Worm (Caenorhabditis elegans): ENCODE measurements around the gene xnd-1.
A peak's percentile ranks its signal among the peaks of the same experiment; 100 is the strongest.

The xnd-1 gene

DNA sequence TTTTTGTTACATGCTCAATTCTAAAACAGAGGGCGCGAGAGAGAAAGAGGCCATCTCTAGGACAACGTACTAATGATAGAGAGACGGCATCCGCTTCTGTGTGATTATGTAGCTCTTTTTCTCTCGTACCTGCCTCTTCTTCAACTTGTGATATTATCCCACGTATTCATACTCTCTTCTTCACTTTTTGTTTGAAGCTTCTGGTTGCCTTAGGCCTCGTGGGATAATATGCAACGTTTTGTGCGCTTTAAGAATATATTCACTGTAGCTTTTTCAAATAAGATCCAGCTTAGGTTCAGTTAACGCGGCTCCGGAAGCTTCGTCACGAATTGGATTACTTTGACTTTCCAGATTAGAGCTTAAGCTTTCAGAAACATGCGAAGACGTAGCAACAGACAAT, 21.5 kb upstream of the xnd-1 start, which contains the start of the genes F56D2.8 and uev-2:
TSS of gene F56D2.8 (minus strand) at position 101 of the 400 bp plus-strand sequence.
TSS of gene uev-2 (plus strand) at position 360 of the 400 bp plus-strand sequence.
- no peak for TF ChIP-seq him-1 (tag; optimal IDR thresholded peaks at IDR 0.05)
- TF ChIP-seq dao-5 (tag; optimal IDR thresholded peaks at IDR 0.05): no peak
- no peak for TF ChIP-seq W03F9.2 (tag; optimal IDR thresholded peaks at IDR 0.05)

DNA sequence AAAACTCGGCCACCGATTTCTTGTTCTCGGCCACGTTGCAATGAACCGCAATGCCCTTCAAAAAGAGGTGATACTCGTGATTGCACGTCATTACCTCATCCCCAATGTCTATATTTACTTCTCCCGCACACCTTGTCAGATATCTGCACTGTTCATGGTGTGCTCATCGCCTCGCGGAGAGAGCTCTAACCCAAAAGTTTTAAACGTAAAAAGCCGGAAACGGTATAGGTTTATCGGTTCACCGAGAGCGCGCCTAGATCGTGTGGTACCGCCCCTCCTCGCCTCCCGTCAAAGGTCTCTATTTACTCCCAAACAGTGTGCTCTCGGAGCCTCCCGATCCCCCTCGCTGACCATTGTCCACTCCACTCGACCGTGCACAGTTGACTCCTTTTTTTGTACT, 19.6 kb upstream of the xnd-1 start, which contains the start of gene F56D2.3:
TSS of gene F56D2.3 (plus strand) at position 301 of the 400 bp plus-strand sequence.
- TF ChIP-seq dao-5 (tag; optimal IDR thresholded peaks at IDR 0.05) (no peak), him-1 (tag; optimal IDR thresholded peaks at IDR 0.05) (no peak), W03F9.2 (tag; optimal IDR thresholded peaks at IDR 0.05) (no peak)

DNA sequence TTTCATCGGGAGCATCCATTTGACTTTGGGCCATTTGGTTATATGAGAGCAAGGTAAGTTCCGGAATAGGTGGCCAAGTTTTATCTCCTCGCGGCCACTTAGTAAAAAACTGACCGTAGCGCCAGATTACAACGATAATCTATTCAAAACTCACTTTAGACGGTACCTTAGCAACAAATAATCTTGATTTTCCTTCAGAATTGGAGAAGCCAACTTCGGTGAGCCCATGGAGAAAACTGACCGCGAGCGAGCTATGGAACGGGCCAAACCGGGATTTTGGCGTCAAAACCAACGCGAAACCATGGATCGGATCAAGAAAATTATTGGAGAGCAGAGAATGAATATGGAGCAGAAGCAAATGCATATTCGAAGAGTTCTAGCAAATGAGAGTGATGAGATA, 18.5 kb upstream of the xnd-1 start:
- TF ChIP-seq W03F9.2 (tag; optimal IDR thresholded peaks at IDR 0.05) (no peak), him-1 (tag; optimal IDR thresholded peaks at IDR 0.05) (no peak), dao-5 (tag; optimal IDR thresholded peaks at IDR 0.05) (no peak)

DNA sequence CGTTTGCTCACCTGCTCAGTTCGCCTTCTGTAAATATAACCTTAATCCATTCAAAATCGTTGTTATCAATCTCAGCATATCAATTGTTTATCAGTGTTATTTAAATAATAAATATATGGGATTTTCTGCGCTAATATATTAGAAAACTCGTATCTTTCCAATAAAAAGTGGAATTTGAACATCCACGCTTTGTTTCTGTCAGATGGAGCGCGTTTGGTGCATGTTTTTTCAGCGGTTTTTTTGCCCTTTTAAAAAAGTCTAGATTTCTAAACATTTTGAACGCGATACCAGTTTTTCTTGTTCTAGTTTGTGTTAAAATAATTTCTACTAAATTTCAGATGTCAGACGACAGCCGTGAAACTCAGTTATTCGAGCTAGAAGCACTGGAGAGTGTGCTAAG, 17.3 kb upstream of the xnd-1 start, which contains the start of gene F56D2.2:
TSS of gene F56D2.2 (plus strand) at position 339 of the 400 bp plus-strand sequence.
- TF ChIP-seq W03F9.2 (tag; optimal IDR thresholded peaks at IDR 0.05) (no peak), dao-5 (tag; optimal IDR thresholded peaks at IDR 0.05) (no peak), him-1 (tag; optimal IDR thresholded peaks at IDR 0.05) (no peak)

DNA sequence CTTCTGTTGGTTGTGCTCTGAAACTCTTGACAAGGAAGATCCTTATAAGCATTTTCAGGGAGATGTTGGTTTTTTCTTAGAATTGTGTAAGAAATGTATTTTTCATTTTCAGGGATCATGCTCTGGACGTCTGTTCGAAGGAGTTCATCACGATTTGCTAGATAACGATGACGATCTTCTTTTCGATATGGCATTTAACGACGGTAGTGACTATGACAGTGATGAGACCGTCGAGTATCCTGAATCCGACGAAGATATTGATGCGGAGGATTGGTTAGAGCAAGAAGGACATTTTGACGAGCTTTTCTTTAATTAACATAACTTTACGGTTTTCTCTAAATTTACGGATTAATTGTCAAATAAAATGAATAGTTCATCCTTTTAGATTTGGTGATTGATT, 15.5 kb upstream of the xnd-1 start:
- TF ChIP-seq him-1 (tag; optimal IDR thresholded peaks at IDR 0.05): no peak
- no peak for TF ChIP-seq dao-5 (tag; optimal IDR thresholded peaks at IDR 0.05)
- no peak for TF ChIP-seq W03F9.2 (tag; optimal IDR thresholded peaks at IDR 0.05)

DNA sequence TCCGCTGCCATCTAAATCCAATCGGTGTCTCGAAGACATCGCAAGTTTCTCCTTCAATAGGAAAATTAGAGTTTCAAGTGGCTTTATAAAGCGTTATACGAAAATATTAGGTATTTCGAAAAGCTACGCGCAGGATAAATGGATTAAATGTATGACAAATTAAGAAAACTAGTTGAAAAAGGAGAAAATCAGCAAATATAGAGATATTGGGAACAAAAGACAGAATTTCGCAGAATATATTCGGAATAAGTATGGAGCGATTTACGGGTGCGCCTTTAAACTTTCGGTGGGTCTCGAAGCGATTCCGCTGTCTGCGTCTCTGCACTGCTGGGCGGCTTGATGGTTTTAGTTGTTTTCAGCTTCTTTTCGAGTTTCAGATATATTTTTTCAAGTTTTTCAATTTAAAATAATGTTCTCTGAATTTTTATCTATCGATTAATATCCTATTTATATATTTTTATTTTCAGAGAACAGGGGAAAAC, 12.6 kb upstream of the xnd-1 start, which contains the start of the genes ddx-15 and ucr-1:
TSS of gene ddx-15 (minus strand) at position 51 of the 482 bp plus-strand sequence.
TSS of gene ucr-1 (plus strand) at position 468 of the 482 bp plus-strand sequence.
- no peak for TF ChIP-seq him-1 (tag; optimal IDR thresholded peaks at IDR 0.05)
- no peak for TF ChIP-seq dao-5 (tag; optimal IDR thresholded peaks at IDR 0.05)
- peak; percentile 66 for TF ChIP-seq W03F9.2 (tag; optimal IDR thresholded peaks at IDR 0.05)

DNA sequence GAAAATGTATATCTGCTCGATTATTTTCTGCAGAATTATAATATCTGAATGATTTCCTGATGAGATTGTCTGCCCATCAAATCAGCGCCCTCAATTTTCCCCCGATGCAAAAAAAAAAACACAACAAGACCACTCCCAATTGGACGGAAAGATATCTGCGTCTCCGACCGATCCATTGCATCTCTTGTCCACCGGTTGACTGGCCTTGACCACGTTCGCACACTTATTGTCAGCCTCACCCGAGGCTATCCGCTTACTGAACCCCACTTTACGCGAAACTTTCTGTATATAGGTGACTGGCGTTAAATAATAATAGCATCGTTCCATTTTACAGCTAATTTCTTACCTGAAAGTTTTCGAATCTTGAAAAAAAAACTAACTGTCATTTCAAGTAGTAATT, 9.9 kb upstream of the xnd-1 start:
- TF ChIP-seq him-1 (tag; optimal IDR thresholded peaks at IDR 0.05) (no peak), W03F9.2 (tag; optimal IDR thresholded peaks at IDR 0.05) (no peak), dao-5 (tag; optimal IDR thresholded peaks at IDR 0.05) (no peak)

DNA sequence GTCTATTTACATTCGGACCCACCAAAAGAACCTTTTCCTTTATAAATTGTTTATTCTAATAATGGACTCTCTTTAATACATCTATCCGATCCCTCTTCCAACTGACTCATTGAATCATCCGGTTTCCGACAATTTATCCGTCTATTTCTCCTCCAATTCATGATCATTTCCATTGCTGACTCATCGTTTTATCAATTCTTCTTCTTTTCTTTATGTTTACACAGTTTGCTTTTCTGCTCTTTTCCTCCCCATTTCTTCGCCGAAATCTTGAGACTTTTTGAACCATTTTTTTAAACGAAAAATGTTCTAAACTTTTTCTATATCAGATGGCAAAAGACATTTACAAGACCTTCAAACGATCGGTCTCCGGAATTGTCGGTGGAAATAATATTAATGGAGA, 8.8 kb upstream of the xnd-1 start, which contains the start of gene ced-6:
TSS of gene ced-6 (plus strand) at position 327 of the 400 bp plus-strand sequence.
- no peak for TF ChIP-seq W03F9.2 (tag; optimal IDR thresholded peaks at IDR 0.05)
- TF ChIP-seq dao-5 (tag; optimal IDR thresholded peaks at IDR 0.05): no peak
- TF ChIP-seq him-1 (tag; optimal IDR thresholded peaks at IDR 0.05): no peak

DNA sequence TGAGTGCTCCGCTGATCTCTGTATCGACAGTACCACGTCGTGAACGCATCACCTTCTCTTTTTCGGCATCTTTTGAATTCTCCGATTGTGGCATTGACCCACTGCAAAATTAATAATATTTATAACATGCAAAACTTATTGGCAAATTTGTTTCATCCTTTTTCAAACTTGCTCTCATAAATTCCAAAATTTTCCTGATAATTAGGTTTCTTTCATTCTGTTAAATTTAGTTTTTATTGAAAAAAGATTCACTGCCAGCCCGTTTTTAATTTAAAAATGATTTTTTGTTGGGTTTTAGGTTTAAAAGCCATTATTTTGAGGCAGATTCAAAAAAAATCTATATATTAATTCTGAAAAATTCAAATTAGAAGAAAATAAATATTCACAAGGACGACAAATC, 4.3 kb upstream of the xnd-1 start, which contains the start of gene wdr-37:
TSS of gene wdr-37 (minus strand) at position 101 of the 400 bp plus-strand sequence.
- TF ChIP-seq dao-5 (tag; optimal IDR thresholded peaks at IDR 0.05) (no peak), W03F9.2 (tag; optimal IDR thresholded peaks at IDR 0.05) (no peak), him-1 (tag; optimal IDR thresholded peaks at IDR 0.05) (no peak)

DNA sequence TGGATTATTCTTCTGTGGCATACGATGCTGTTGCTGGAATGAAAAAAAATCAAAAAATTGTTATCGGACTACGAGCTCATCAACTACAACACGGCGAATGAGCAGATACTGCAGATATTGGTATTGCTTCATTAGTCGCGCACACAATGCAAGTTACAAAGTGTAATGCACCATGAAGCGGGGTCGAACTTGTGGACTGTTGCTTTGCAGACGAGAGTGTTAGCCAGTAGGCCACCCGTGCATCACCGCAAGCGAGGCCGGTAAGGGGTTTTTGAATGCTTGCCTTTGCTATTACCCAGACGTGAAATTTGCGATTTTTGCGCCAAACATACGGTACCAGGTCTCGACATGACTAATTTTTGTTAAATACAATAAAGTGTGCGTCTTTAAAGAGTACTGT, 2.3 kb upstream of the xnd-1 start:
- TF ChIP-seq dao-5 (tag; optimal IDR thresholded peaks at IDR 0.05) (peak; percentile 67), W03F9.2 (tag; optimal IDR thresholded peaks at IDR 0.05) (peak; percentile 25), him-1 (tag; optimal IDR thresholded peaks at IDR 0.05) (no peak)

DNA sequence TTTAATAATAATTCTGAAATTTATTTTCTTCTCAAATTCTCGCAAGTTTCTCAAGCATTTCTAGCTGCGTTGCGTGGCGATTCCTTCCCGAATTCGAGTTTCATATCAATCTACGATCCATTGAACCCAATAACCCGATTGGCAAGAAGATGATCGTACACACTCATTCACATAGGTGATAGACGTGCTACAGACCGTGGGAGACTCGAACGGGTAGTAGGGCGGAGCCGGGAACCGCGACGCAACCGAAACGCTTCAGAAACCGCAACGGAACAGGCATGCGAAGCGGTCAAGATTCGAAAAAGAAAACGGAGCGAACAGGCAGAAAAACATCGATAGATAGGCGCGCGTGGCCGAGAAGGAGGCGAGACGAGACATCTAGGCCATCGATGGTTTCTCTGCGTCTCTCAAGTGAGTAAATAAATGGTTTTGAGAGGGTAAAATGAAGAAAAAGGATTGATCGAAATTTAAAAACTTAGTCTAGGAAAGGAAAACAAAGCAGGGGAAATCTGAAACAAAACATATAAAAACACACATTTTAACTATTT, 747 bp upstream of the xnd-1 start, which contains the start of gene madf-11:
TSS of gene madf-11 (minus strand) at position 51 of the 548 bp plus-strand sequence.
- TF ChIP-seq him-1 (tag; optimal IDR thresholded peaks at IDR 0.05) (no peak), W03F9.2 (tag; optimal IDR thresholded peaks at IDR 0.05) (no peak), dao-5 (tag; optimal IDR thresholded peaks at IDR 0.05) (no peak)

DNA sequence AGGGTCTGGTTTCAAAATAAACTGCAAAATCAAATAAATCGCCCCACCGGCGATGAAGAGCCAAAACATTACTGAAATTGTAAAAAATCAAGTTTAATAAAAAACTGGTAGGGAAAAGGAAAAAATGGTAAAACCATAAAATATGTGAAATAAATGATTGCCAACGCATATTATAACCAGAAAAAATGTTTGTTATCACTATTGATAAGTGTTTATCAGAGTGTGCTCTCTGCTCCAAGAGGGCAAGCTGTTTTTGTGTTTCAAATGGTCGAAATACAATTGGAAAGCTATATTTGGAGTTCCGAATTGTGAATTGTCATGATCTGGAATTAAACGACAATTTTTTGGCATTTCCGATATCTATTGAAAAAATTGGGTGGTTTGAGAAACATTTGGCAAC, 6.0 kb downstream of the xnd-1 start, which contains the start of gene C05D2.8:
TSS of gene C05D2.8 (minus strand) at position 71 of the 400 bp plus-strand sequence.
- TF ChIP-seq W03F9.2 (tag; optimal IDR thresholded peaks at IDR 0.05) (no peak), him-1 (tag; optimal IDR thresholded peaks at IDR 0.05) (no peak), dao-5 (tag; optimal IDR thresholded peaks at IDR 0.05) (no peak)

DNA sequence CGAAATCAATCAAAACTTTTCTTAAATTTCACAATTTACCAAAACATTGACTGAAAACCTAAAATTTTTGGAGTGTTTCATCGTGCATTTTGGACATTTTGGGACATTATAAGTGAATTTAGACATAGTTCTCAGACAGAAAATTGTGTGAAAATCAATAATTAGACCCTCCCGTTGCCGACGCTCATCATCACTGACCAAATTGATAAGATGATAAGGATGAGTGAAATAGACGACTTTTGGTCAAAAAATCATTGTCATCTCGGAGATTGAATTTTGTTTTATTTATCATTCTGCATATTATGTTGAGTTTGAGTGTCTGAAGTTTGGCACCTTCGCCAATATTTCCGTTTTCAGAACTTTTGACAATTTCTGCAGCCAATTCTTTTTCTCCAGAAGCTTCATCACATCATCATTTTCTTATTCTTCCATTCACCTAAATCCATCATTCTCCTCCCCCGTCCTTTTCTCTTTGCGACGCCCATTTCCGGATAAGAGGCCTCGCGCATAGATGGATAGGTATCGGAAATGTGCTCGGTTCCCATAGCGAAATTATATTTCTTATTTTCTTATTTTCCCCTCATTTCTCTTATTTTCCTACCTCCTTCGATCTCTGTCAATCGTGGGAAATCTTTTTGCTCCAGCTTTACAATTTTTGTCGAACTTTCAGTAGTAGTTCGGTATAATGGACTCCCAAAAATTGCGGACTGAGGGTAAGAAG, 7.5 kb downstream of the xnd-1 start, which contains the start of gene bas-1:
TSS of gene bas-1 (plus strand) at position 671 of the 721 bp plus-strand sequence.
- TF ChIP-seq him-1 (tag; optimal IDR thresholded peaks at IDR 0.05) (no peak), W03F9.2 (tag; optimal IDR thresholded peaks at IDR 0.05) (no peak), dao-5 (tag; optimal IDR thresholded peaks at IDR 0.05) (no peak)

DNA sequence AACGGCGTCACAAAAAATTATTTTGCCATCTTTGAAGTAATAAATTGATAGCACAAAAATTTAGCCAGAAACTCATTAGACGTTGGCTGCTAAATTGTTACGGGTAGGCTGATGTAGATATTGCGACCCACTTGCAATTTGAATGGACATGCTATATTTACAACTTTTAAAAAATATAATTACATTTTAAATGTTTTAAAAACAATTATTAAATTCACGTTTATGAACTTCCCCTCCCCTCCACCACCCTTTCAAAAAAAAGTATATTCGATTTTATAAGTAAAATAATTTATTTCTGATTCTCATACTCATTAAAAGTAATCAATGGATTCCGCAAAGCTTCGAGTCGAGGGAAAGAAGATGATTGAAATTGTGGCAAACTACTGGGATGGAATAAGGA, 10.4 kb downstream of the xnd-1 start, which contains the start of gene basl-1:
TSS of gene basl-1 (plus strand) at position 301 of the 400 bp plus-strand sequence.
- no peak for TF ChIP-seq dao-5 (tag; optimal IDR thresholded peaks at IDR 0.05)
- no peak for TF ChIP-seq W03F9.2 (tag; optimal IDR thresholded peaks at IDR 0.05)
- no peak for TF ChIP-seq him-1 (tag; optimal IDR thresholded peaks at IDR 0.05)
